Fruit fly (Drosophila melanogaster) Kc167 (cell line): ENCODE data around the gene RhoGEF3.

Source experiments
- insv ChIP-seq: fragments of >200 bp; optimal IDR thresholded peaks from 3 replicates; lab custom pipeline; 2018; ENCODE audit warnings: missing external identifiers
- ttk ChIP-seq: sonication (Bioruptor generic); optimal IDR thresholded peaks from 2 replicates; lab custom pipeline; 2017; ENCODE audit warnings: missing external identifiers

DNA sequence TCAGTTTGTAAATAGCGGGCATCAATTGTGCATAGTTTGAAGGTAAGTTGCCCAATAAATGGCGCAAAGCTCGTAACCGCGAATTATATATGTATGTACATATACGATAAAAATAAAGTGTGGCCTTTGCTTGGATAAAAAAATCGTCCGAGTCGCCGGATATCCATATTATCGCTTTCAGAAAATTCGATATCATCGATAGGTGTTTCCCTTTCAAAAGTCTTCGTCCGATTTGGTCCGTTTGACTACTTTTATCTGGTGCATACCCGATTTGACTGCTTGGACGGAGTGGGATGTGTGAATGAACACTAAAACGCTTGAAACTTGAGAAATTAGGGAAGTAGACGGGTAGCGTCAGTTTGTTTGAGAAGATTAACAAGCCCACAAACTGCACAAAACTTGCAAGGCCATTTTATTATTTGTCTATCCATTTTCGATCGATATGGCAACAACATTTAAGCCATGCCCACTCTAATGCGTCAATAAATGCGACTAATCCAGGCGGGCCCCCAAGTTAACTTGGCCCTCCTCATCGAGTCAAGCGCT lies 52.0 kb downstream of the RhoGEF3 start:
- TF ChIP-seq insv (no peak), ttk (lab: Kevin White, UChicago) (no peak)
